Worm (Caenorhabditis elegans) whole organism, young adult: ENCODE measurements around the gene F09B12.7.
A peak's percentile ranks its signal among the peaks of the same experiment; 100 is the strongest.

ENCODE experiments used
- B0019.2 ChIP-seq: fragments of 200-800 bp; sonication (Bioruptor generic); conservative IDR thresholded peaks from 2 replicates; pipeline ENCODE4 v1.3.6; 2022; ENCODE audit warnings: missing genetic modification reagents, missing genetic modification characterization, missing compliant biosample characterization
- D2030.7 ChIP-seq: fragments of 200-800 bp; sonication (Bioruptor generic); IDR thresholded peaks from 2 replicates; pipeline ENCODE4 v1.3.6; 2022; ENCODE audit warnings: missing genetic modification reagents, missing genetic modification characterization, missing compliant biosample characterization
- F39B2.1 ChIP-seq: fragments of 200-800 bp; sonication (Bioruptor generic); IDR thresholded peaks from 2 replicates; pipeline ENCODE4 v1.3.6; 2022; ENCODE audit warnings: missing genetic modification reagents, missing genetic modification characterization, missing compliant biosample characterization
- F57A8.1 ChIP-seq: fragments of 200-800 bp; sonication (Bioruptor generic); optimal IDR thresholded peaks from 2 replicates; lab custom pipeline; 2018; ENCODE audit warnings: mild to moderate bottlenecking, missing genetic modification characterization, moderate library complexity, missing compliant biosample characterization
- T07F8.4 ChIP-seq: sonication (generic microtip); optimal IDR thresholded peaks from 2 replicates; lab custom pipeline; 2016; ENCODE audit warnings: mild to moderate bottlenecking, missing genetic modification characterization, moderate library complexity, missing compliant biosample characterization
- Y56A3A.18 ChIP-seq: fragments of 200-800 bp; sonication (Bioruptor generic); IDR thresholded peaks from 2 replicates; pipeline ENCODE4 v1.3.6; 2022; ENCODE audit warnings: missing genetic modification reagents, missing genetic modification characterization, missing compliant biosample characterization
- aptf-3 ChIP-seq: fragments of 200-800 bp; sonication (Bioruptor generic); IDR thresholded peaks from 2 replicates; pipeline ENCODE4 v1.3.6; 2022; ENCODE audit warnings: missing genetic modification characterization, missing compliant biosample characterization
- atf-7 ChIP-seq: sonication (generic microtip); optimal IDR thresholded peaks from 2 replicates; lab custom pipeline; 2017; ENCODE audit warnings: mild to moderate bottlenecking, missing genetic modification characterization, missing compliant biosample characterization
- athp-1 ChIP-seq: sonication (generic microtip); optimal IDR thresholded peaks from 2 replicates; lab custom pipeline; 2017; ENCODE audit warnings: mild to moderate bottlenecking, missing genetic modification characterization, missing compliant biosample characterization
- bed-1 ChIP-seq: fragments of 200-800 bp; sonication (Bioruptor generic); IDR thresholded peaks from 2 replicates; pipeline ENCODE4 v1.3.6; 2022; ENCODE audit warnings: missing genetic modification reagents, missing genetic modification characterization, missing compliant biosample characterization
- bed-2 ChIP-seq: fragments of 200-800 bp; sonication (Bioruptor generic); IDR thresholded peaks from 2 replicates; pipeline ENCODE4 v1.3.6; 2022; ENCODE audit warnings: missing genetic modification reagents, missing genetic modification characterization, missing compliant biosample characterization
- cebp-2 ChIP-seq: fragments of 200-800 bp; sonication (Bioruptor generic); IDR thresholded peaks from 2 replicates; pipeline ENCODE4 v1.3.6; 2022; ENCODE audit warnings: missing genetic modification characterization, missing compliant biosample characterization
- ceh-27 ChIP-seq: fragments of 200-800 bp; sonication (Bioruptor generic); optimal IDR thresholded peaks from 2 replicates; lab custom pipeline; 2018; ENCODE audit warnings: mild to moderate bottlenecking, missing genetic modification characterization, moderate library complexity, missing compliant biosample characterization
- dox-1 ChIP-seq: fragments of 200-800 bp; sonication (Bioruptor generic); IDR thresholded peaks from 2 replicates; pipeline ENCODE4 v1.3.6; 2022; ENCODE audit warnings: missing genetic modification reagents, missing genetic modification characterization, missing compliant biosample characterization
- ekl-4 ChIP-seq: fragments of 200-800 bp; sonication (Bioruptor generic); IDR thresholded peaks from 2 replicates; pipeline ENCODE4 v1.3.6; 2022; ENCODE audit warnings: missing genetic modification reagents, missing genetic modification characterization, missing compliant biosample characterization
- hmg-1.2 ChIP-seq: fragments of 200-800 bp; sonication (Bioruptor generic); IDR thresholded peaks from 2 replicates; pipeline ENCODE4 v1.3.6; 2022; ENCODE audit warnings: missing genetic modification reagents, missing genetic modification characterization, missing compliant biosample characterization
- hsf-1 ChIP-seq: fragments of 200-800 bp; sonication (Bioruptor generic); IDR thresholded peaks from 2 replicates; pipeline ENCODE4 v1.3.6; 2022; ENCODE audit warnings: missing genetic modification reagents, missing genetic modification characterization, missing compliant biosample characterization
- lin-35 ChIP-seq, 3 experiments: fragments of 150-350 bp in 2 of 3; sonication (generic microtip) in 1 of 3; optimal IDR thresholded peaks; 2 replicates each; lab custom pipeline; 2014 to 2018; ENCODE audit warnings: missing biosample characterization in 3 of 3, missing genetic modification characterization in 3 of 3, missing genetic modification reagents in 3 of 3
- lsy-27 ChIP-seq: sonication (generic microtip); optimal IDR thresholded peaks from 2 replicates; lab custom pipeline; 2017; ENCODE audit warnings: missing genetic modification characterization, mild to moderate bottlenecking, missing compliant biosample characterization, antibody characterized with exemption, missing genotype, borderline replicate concordance; ENCODE audit not compliant: insufficient read depth
- mcd-1 ChIP-seq: fragments of 200-800 bp; sonication (Bioruptor generic); IDR thresholded peaks from 2 replicates; pipeline ENCODE4 v1.3.6; 2022; ENCODE audit warnings: missing genetic modification reagents, missing genetic modification characterization, missing compliant biosample characterization
- mel-28 ChIP-seq: sonication (generic microtip); optimal IDR thresholded peaks from 2 replicates; lab custom pipeline; 2016; ENCODE audit warnings: borderline replicate concordance, mild to moderate bottlenecking, missing genetic modification characterization, missing compliant biosample characterization
- nhr-120 ChIP-seq: fragments of 200-800 bp; sonication (Bioruptor generic); IDR thresholded peaks from 2 replicates; pipeline ENCODE4 v1.3.6; 2022; ENCODE audit warnings: missing genetic modification characterization, missing compliant biosample characterization
- nhr-27 ChIP-seq: fragments of 200-800 bp; sonication (Bioruptor generic); optimal IDR thresholded peaks from 2 replicates; lab custom pipeline; 2018; ENCODE audit warnings: mild to moderate bottlenecking, missing genetic modification characterization, moderate library complexity, missing compliant biosample characterization
- nhr-80 ChIP-seq: sonication (generic microtip); optimal IDR thresholded peaks from 2 replicates; lab custom pipeline; 2016; ENCODE audit warnings: missing genetic modification characterization, missing compliant biosample characterization
- sdz-38 ChIP-seq: sonication (generic microtip); optimal IDR thresholded peaks from 2 replicates; lab custom pipeline; 2016; ENCODE audit warnings: missing genotype, missing genetic modification characterization, missing compliant biosample characterization
- snpc-1.1 ChIP-seq: sonication (generic microtip); optimal IDR thresholded peaks from 2 replicates; lab custom pipeline; 2017; ENCODE audit warnings: missing genetic modification characterization, mild to moderate bottlenecking, missing compliant biosample characterization, antibody characterized with exemption, moderate library complexity, missing genotype, missing genetic modification reagents; ENCODE audit not compliant: insufficient read depth
- snpc-1.3 ChIP-seq: sonication (generic microtip); optimal IDR thresholded peaks from 2 replicates; lab custom pipeline; 2017; ENCODE audit warnings: missing genetic modification characterization, mild to moderate bottlenecking, missing compliant biosample characterization, antibody characterized with exemption, moderate library complexity, missing genotype, missing genetic modification reagents; ENCODE audit not compliant: insufficient read depth
- snpc-3.4 ChIP-seq: sonication (generic microtip); optimal IDR thresholded peaks from 2 replicates; lab custom pipeline; 2017; ENCODE audit warnings: missing genetic modification characterization, mild to moderate bottlenecking, missing compliant biosample characterization, antibody characterized with exemption, moderate library complexity, missing genotype, missing genetic modification reagents
- snpc-4 ChIP-seq, 5 experiments: fragments of 150-350 bp in 1 of 5; sonication (generic microtip) in 4 of 5; optimal IDR thresholded peaks; 2 replicates each; lab custom pipeline; 2014 to 2018; ENCODE audit warnings: missing genetic modification characterization in 5 of 5, missing biosample characterization in 3 of 5, antibody characterized with exemption in 2 of 5, mild to moderate bottlenecking in 2 of 5, missing compliant biosample characterization in 2 of 5, missing genotype in 2 of 5, moderate library complexity in 2 of 5, missing genetic modification reagents in 1 of 5
- tbx-9 ChIP-seq: sonication (generic microtip); optimal IDR thresholded peaks from 2 replicates; lab custom pipeline; 2016; ENCODE audit warnings: borderline replicate concordance, missing genetic modification characterization, inconsistent platforms, missing compliant biosample characterization
- ztf-18 ChIP-seq: sonication (generic microtip); optimal IDR thresholded peaks from 2 replicates; lab custom pipeline; 2016; ENCODE audit warnings: missing genotype, mild to moderate bottlenecking, missing genetic modification characterization, missing compliant biosample characterization
- ztf-22 ChIP-seq: fragments of 200-800 bp; sonication (Bioruptor generic); optimal IDR thresholded peaks from 2 replicates; lab custom pipeline; 2018; ENCODE audit warnings: mild to moderate bottlenecking, missing genetic modification characterization, moderate library complexity, missing compliant biosample characterization
- ztf-26 ChIP-seq: sonication (generic microtip); optimal IDR thresholded peaks from 2 replicates; lab custom pipeline; 2017; ENCODE audit warnings: missing genetic modification characterization, missing compliant biosample characterization
- ztf-28 ChIP-seq: fragments of 200-800 bp; sonication (Bioruptor generic); IDR thresholded peaks from 2 replicates; pipeline ENCODE4 v1.3.6; 2022; ENCODE audit warnings: missing genetic modification reagents, missing genetic modification characterization, missing compliant biosample characterization

Gene F09B12.7

ce11 chrX:15103481-15103880 is 8.6 kb upstream of the F09B12.7 start:
- TF ChIP-seq bed-1 (GFP tag; lab: Robert Waterston, UW): no peak
- 0 out of 2 replicates have a peak, but pooled peaks have one; percentile 24 for TF ChIP-seq cebp-2 (GFP tag; lab: Robert Waterston, UW)

ce11 chrX:15100369-15100963 is 5.6 kb upstream of the F09B12.7 start, which contains the start of gene dhhc-1:
Gene dhhc-1, minus strand, starts transcription at chrX:15100419.
- TF ChIP-seq cebp-2 (GFP tag; lab: Robert Waterston, UW) (no peak), ztf-22 (GFP tag; lab: Kevin White, UChicago) (no peak), dox-1 (peak; percentile 54; the same call in 1 of the 2 replicates), nhr-80 (tag; lab: Kevin White, UChicago) (peak; percentile 56), snpc-1.3 (tag; lab: Kevin White, UChicago) (no peak), mcd-1 (GFP tag; lab: Robert Waterston, UW) (no peak), ceh-27 (GFP tag; lab: Kevin White, UChicago) (peak; percentile 54), Y56A3A.18 (GFP tag; lab: Robert Waterston, UW) (no peak), B0019.2 (GFP tag; lab: Robert Waterston, UW) (no peak), nhr-27 (tag; lab: Kevin White, UChicago) (no peak), T07F8.4 (tag; lab: Kevin White, UChicago) (no peak), athp-1 (no peak), ekl-4 (no peak), lin-35 (GFP tag; optimal IDR thresholded peaks at IDR 0.05; lab: Kevin White, UChicago) (no peak), hmg-1.2 (peak; percentile 84)
- TF ChIP-seq, all 124 proteins: peak for 4

ce11 chrX:15097763-15098162 is 2.9 kb upstream of the F09B12.7 start, which contains the start of gene F09B12.3:
Gene F09B12.3, minus strand, starts transcription at chrX:15097954.
- peak; percentile 54 for TF ChIP-seq nhr-80 (tag; lab: Kevin White, UChicago)
- no peak for TF ChIP-seq D2030.7 (GFP tag; lab: Robert Waterston, UW)

ce11 chrX:15096277-15096676 is 1.4 kb upstream of the F09B12.7 start:
- TF ChIP-seq bed-2 (GFP tag; lab: Robert Waterston, UW) (no peak), nhr-80 (tag; lab: Kevin White, UChicago) (peak; percentile 62)
- TF ChIP-seq, all 124 proteins: peak for 1

- TF ChIP-seq tbx-9 (no peak), mel-28 (no peak), hsf-1 (GFP tag; lab: Robert Waterston, UW) (no peak), ztf-26 (tag; lab: Kevin White, UChicago) (no peak), ztf-18 (tag; lab: Kevin White, UChicago) (no peak), Y56A3A.18 (GFP tag; lab: Robert Waterston, UW) (no peak), aptf-3 (GFP tag; lab: Robert Waterston, UW) (no peak), snpc-3.4 (tag; lab: Kevin White, UChicago) (no peak), lsy-27 (tag; lab: Kevin White, UChicago) (no peak), snpc-4 (GFP tag; optimal IDR thresholded peaks at IDR 0.05; lab: Kevin White, UChicago) (peak; percentile 47), snpc-4 (tag; optimal IDR thresholded peaks at IDR 0.05; lab: Kevin White, UChicago) (peak in 3 of 4 experiments; percentile 20 to 87 (median 84)), ztf-22 (GFP tag; lab: Kevin White, UChicago) (no peak), ztf-28 (GFP tag; lab: Robert Waterston, UW) (no peak), sdz-38 (tag; lab: Kevin White, UChicago) (no peak), F39B2.1 (GFP tag; lab: Robert Waterston, UW) (no peak), atf-7 (tag; lab: Kevin White, UChicago) (no peak), nhr-120 (GFP tag; lab: Robert Waterston, UW) (no peak), snpc-1.1 (tag; lab: Kevin White, UChicago) (peak; percentile 57), F57A8.1 (GFP tag; lab: Kevin White, UChicago) (no peak)
These were observed 2.0 kb downstream of the F09B12.7 start for ce11 chrX:15092775-15093386.
